Fruit fly (Drosophila melanogaster) whole organism, wandering third instar larva: ENCODE data around the gene Trim9.

Experiments
- Abd-B ChIP-seq: fragments of >200 bp; optimal IDR thresholded peaks from 2 replicates; lab custom pipeline; 2017; ENCODE audit warnings: missing biosample characterization, missing genetic modification characterization
- Hr78 ChIP-seq: fragments of >200 bp; optimal IDR thresholded peaks from 2 replicates; lab custom pipeline; 2017; ENCODE audit warnings: missing biosample characterization, missing genetic modification characterization
- Hr83 ChIP-seq: fragments of 200-300 bp; sonication (Bioruptor generic); optimal IDR thresholded peaks from 2 replicates; lab custom pipeline; 2016; ENCODE audit warnings: missing biosample characterization, mild to moderate bottlenecking, missing genetic modification characterization, moderate library complexity; ENCODE audit not compliant: poor library complexity, severe bottlenecking
- Myc ChIP-seq: fragments of >200 bp; optimal IDR thresholded peaks from 2 replicates; lab custom pipeline; 2017
- OdsH ChIP-seq: fragments of 200-800 bp; sonication (Bioruptor generic); optimal IDR thresholded peaks from 2 replicates; lab custom pipeline; 2016; ENCODE audit warnings: missing biosample characterization, mild to moderate bottlenecking, missing genetic modification characterization
- Vsx2 ChIP-seq: fragments of 200-300, 225-300 bp; sonication (Bioruptor generic); optimal IDR thresholded peaks from 2 replicates; lab custom pipeline; 2018; ENCODE audit warnings: missing biosample characterization, missing genetic modification characterization; ENCODE audit not compliant: partially characterized antibody
- dsf ChIP-seq: sonication (Bioruptor generic); optimal IDR thresholded peaks from 2 replicates; lab custom pipeline; 2016; ENCODE audit warnings: missing biosample characterization, missing genetic modification characterization, borderline replicate concordance
- lola ChIP-seq: fragments of >200 bp; optimal IDR thresholded peaks from 2 replicates; lab custom pipeline; 2017; ENCODE audit warnings: missing biosample characterization, missing genetic modification characterization
- psq ChIP-seq: fragments of 200-800 bp; sonication (Bioruptor generic); optimal IDR thresholded peaks from 3 replicates; lab custom pipeline; 2017; ENCODE audit warnings: missing biosample characterization, mild to moderate bottlenecking, missing genetic modification characterization, moderate library complexity
- rgr ChIP-seq: fragments of 200-800 bp; sonication (Bioruptor generic); optimal IDR thresholded peaks from 3 replicates; lab custom pipeline; 2016; ENCODE audit warnings: missing biosample characterization, mild to moderate bottlenecking, missing genetic modification characterization

DNA sequence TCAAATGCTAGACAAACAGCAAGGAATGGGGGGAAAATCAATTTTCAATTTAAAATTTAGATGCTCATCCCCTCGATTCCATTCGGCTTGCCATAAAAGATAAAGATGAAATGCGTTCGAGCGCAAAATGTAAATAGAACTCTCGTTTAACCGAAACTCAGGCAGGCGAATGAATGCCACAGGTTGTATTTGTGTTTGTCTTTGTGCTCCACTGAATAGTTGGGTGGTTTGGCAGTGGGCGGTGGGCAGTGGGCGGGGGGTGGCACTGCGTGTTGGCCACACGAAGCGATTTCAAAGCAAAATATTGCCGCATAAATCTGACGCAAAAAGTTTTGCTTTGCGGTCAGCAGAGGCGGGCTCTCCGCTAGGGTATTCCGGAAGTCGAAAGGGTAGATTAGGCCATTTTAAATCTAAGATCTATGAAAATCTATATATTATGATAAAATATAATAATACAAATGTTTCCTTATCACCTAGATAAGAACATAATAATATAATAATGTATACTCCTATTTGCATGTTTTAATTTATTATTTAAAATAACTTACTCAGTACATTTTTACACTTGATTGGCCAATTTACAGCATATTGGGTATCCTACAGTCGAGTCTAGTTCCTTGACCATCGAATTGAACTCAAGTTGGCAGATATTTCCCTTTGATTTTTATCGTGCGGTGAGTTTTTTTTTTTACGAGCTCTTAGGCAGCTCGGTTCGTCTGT lies 22.3 kb upstream of the Trim9 start:
- TF ChIP-seq dsf (GFP tag; lab: Kevin White, UChicago) (no peak), Vsx2 (GFP tag; lab: Kevin White, UChicago) (no peak), Abd-B (no peak), Hr83 (GFP tag; lab: Kevin White, UChicago) (no peak), Hr78 (GFP tag; lab: Kevin White, UChicago) (no peak), psq (GFP tag; lab: Kevin White, UChicago) (no peak), Myc (lab: Kevin White, UChicago) (no peak), lola (GFP tag; lab: Kevin White, UChicago) (no peak), OdsH (no peak), rgr (GFP tag; lab: Kevin White, UChicago) (no peak)
